Fruit fly (Drosophila melanogaster): ENCODE data around the gene hep.

The hep gene

DNA sequence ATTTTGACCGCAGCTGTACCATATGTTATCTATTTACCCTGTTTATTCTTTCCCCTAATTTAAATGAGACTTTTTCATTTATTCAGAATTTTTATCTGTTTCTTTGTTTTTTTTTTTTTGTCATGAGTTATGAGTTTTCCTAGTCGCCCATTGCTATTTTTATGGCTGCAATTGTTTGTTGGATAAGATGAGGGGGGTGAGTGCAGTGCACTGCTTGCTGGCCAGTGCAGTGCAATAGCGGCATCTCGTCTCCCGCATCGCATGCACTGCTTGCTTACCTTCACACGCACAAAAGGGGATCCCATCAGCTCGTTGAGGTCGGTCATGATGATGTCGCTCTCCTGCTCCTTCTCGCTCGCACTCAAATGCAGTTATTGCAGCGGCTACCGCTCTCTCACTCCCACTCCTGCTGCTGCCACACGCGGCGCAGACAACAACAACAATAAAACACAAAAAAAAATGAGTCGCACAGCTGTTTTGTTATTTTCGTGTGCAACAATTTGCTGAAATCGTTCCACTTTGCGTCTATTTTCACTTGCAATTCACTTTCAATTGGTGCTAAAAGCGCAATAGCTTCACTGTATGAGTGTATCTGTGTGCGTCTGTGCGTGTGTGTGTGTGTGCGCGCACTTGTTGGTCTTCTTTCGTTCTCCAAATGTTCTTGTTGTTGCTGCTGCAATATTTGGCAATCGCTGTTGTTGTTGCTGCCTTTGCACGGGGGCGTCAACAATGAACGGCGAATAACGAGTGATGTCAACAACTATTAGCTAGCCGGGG lies 37.9 kb upstream of the hep start (continued):
- TF ChIP-seq Hr78 (GFP tag; optimal IDR thresholded peaks at IDR 0.05): peak in 1 of 2 experiments; percentile 4
- no peak for TF ChIP-seq slbo (GFP tag; IDR thresholded peaks at IDR 0.05)
- TF ChIP-seq Dfd (GFP tag; optimal IDR thresholded peaks at IDR 0.05): peak in 1 of 2 experiments; percentile 51
- no peak for TF ChIP-seq h (optimal IDR thresholded peaks at IDR 0.05)
- no peak for TF ChIP-seq ftz-f1 (GFP tag; optimal IDR thresholded peaks at IDR 0.05)
- TF ChIP-seq CG2202 (tag; optimal IDR thresholded peaks at IDR 0.05): peak; percentile 32
- peak; percentile 47; the same call in 1 of the 3 replicates for TF ChIP-seq Opbp (GFP tag; IDR thresholded peaks at IDR 0.05; ENCODE audit: partially characterized antibody)
- no peak for TF ChIP-seq CG3995 (GFP tag; optimal IDR thresholded peaks at IDR 0.05)
- TF ChIP-seq CG31388 (GFP tag; optimal IDR thresholded peaks at IDR 0.05): no peak
- TF ChIP-seq CG18011 (GFP tag; optimal IDR thresholded peaks at IDR 0.05): no peak
- TF ChIP-seq sd (tag; optimal IDR thresholded peaks at IDR 0.05): no peak
- TF ChIP-seq Dref (GFP tag; IDR thresholded peaks at IDR 0.05): no peak
- TF ChIP-seq CG3065 (GFP tag; optimal IDR thresholded peaks at IDR 0.05): no peak
- TF ChIP-seq D19B (GFP tag; optimal IDR thresholded peaks at IDR 0.05): no peak
- TF ChIP-seq CG4617 (GFP tag; optimal IDR thresholded peaks at IDR 0.05; ENCODE audit: borderline replicate concordance): no peak
- TF ChIP-seq Side (GFP tag; optimal IDR thresholded peaks at IDR 0.05): no peak
- no peak for TF ChIP-seq Mes4 (GFP tag; optimal IDR thresholded peaks at IDR 0.05)
- no peak for TF ChIP-seq crc (GFP tag; optimal IDR thresholded peaks at IDR 0.05)
- TF ChIP-seq CG3163 (GFP tag; optimal IDR thresholded peaks at IDR 0.05): peak; percentile 28
- TF ChIP-seq B-H2 (GFP tag; optimal IDR thresholded peaks at IDR 0.05): no peak
- no peak for TF ChIP-seq CG10274 (GFP tag; optimal IDR thresholded peaks at IDR 0.05)
- TF ChIP-seq CG10147 (GFP tag; optimal IDR thresholded peaks at IDR 0.05): no peak
- TF ChIP-seq CG10462 (GFP tag; optimal IDR thresholded peaks at IDR 0.05): no peak
- TF ChIP-seq crp (GFP tag; optimal IDR thresholded peaks at IDR 0.05): no peak
- TF ChIP-seq CkIIα-i1 (GFP tag; IDR thresholded peaks at IDR 0.05): no peak
- TF ChIP-seq CG2712 (tag; optimal IDR thresholded peaks at IDR 0.05): peak; percentile 44
- no peak for TF ChIP-seq fd102C (GFP tag; optimal IDR thresholded peaks at IDR 0.05)
- no peak for TF ChIP-seq wdn (GFP tag; IDR thresholded peaks at IDR 0.05)
- no peak for TF ChIP-seq CG10209 (GFP tag; optimal IDR thresholded peaks at IDR 0.05)
- TF ChIP-seq pb (GFP tag; optimal IDR thresholded peaks at IDR 0.05): peak; percentile 35
- no peak for TF ChIP-seq Mad (GFP tag; optimal IDR thresholded peaks at IDR 0.05)
- TF ChIP-seq onecut (GFP tag; IDR thresholded peaks at IDR 0.05): 0 out of 2 replicates have a peak, but pooled peaks have one; percentile 18
- no peak for TF ChIP-seq Sin3A (optimal IDR thresholded peaks at IDR 0.05)
- peak; percentile 23 for TF ChIP-seq tx (GFP tag; optimal IDR thresholded peaks at IDR 0.05)
- no peak for TF ChIP-seq dm (GFP tag; optimal IDR thresholded peaks at IDR 0.05)
- TF ChIP-seq CG10543 (GFP tag; optimal IDR thresholded peaks at IDR 0.05): no peak
- TF ChIP-seq HLH4C (GFP tag; IDR thresholded peaks at IDR 0.05; ENCODE audit: partially characterized antibody): no peak
- TF ChIP-seq Xrp1 (GFP tag; IDR thresholded peaks at IDR 0.05): peak; percentile 76
- no peak for TF ChIP-seq nerfin-1 (tag; optimal IDR thresholded peaks at IDR 0.05)
- TF ChIP-seq CG32532 (GFP tag; IDR thresholded peaks at IDR 0.05): no peak
- TF ChIP-seq Atf3 (GFP tag; optimal IDR thresholded peaks at IDR 0.05): peak; percentile 33
- TF ChIP-seq CG6175 (GFP tag; IDR thresholded peaks at IDR 0.05): no peak
- TF ChIP-seq CG2875 (GFP tag; optimal IDR thresholded peaks at IDR 0.05): no peak
- peak; percentile 88 for TF ChIP-seq CG8478 (optimal IDR thresholded peaks at IDR 0.05)
- TF ChIP-seq CG12744 (GFP tag; optimal IDR thresholded peaks at IDR 0.05): no peak
- no peak for TF ChIP-seq Dek (tag; optimal IDR thresholded peaks at IDR 0.05)
- peak; percentile 47; the same call in 1 of the 2 replicates for TF ChIP-seq Drgx (GFP tag; IDR thresholded peaks at IDR 0.05)
- peak; percentile 76 for TF ChIP-seq Med (GFP tag)
- TF ChIP-seq HLH3B (GFP tag; IDR thresholded peaks at IDR 0.05): peak; percentile 27; the same call in 1 of the 2 replicates
- TF ChIP-seq CG10267 (tag; optimal IDR thresholded peaks at IDR 0.05): peak; percentile 17
- TF ChIP-seq croc (GFP tag; conservative IDR thresholded peaks at IDR 0.05): no peak

Data from whole organism, embryonic.